Worm (Caenorhabditis elegans) whole organism, late embryonic: ENCODE results near the gene C25F9.4.

Experiments
- F13H6.1 ChIP-seq: sonication (generic microtip); optimal IDR thresholded peaks from 2 replicates; lab custom pipeline; 2016; ENCODE audit warnings: missing genetic modification characterization, missing compliant biosample characterization
- ama-1 ChIP-seq: fragments of 150-350 bp; optimal IDR thresholded peaks from 2 replicates; lab custom pipeline; 2014
- ceh-24 ChIP-seq: sonication (generic microtip); optimal IDR thresholded peaks from 2 replicates; lab custom pipeline; 2016; ENCODE audit warnings: mild to moderate bottlenecking, missing genetic modification characterization, missing compliant biosample characterization
- fkh-10 ChIP-seq: fragments of 150-350 bp; optimal IDR thresholded peaks from 2 replicates; lab custom pipeline; 2014; ENCODE audit warnings: missing biosample characterization, missing genetic modification reagents, missing genetic modification characterization
- nfya-1 ChIP-seq: sonication (generic microtip); optimal IDR thresholded peaks from 2 replicates; lab custom pipeline; 2017; ENCODE audit warnings: missing genetic modification characterization, mild to moderate bottlenecking, missing compliant biosample characterization, antibody characterized with exemption, moderate library complexity
- nhr-11 ChIP-seq: fragments of 150-350 bp; optimal IDR thresholded peaks from 2 replicates; lab custom pipeline; 2014; ENCODE audit warnings: missing biosample characterization, missing genetic modification characterization
- sox-4 ChIP-seq: sonication (generic microtip); optimal IDR thresholded peaks from 2 replicates; lab custom pipeline; 2017; ENCODE audit warnings: mild to moderate bottlenecking, missing genetic modification characterization, inconsistent platforms, missing compliant biosample characterization

DNA sequence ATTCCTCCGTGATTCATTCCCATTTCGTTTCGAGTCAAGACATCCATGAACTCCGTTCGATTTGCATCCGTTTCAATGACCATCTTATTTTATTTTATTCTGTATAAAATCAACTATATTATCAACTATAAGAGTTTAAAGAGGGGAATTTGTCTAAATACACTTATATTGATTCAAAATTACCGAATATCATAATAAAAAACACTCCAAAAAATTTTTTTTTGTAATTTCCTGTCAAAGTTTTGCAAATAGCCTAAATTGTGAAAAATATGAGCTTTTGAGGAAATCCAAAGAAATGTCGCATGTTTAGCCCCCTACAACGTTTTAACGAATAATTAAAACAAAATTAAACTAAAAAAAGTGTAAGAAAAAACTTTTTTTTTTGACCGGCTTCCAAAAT lies 45.6 kb upstream of the C25F9.4 start, which contains the start of gene Y43F8B.15:
- TF ChIP-seq nfya-1 (tag; lab: Kevin White, UChicago) (no peak), ama-1 (lab: Kevin White, UChicago) (no peak), F13H6.1 (tag; lab: Kevin White, UChicago) (no peak), ceh-24 (tag; lab: Kevin White, UChicago) (no peak), fkh-10 (no peak), nhr-11 (tag; lab: Kevin White, UChicago) (no peak), sox-4 (no peak)
